Worm (Caenorhabditis elegans) whole organism, early embryonic: ENCODE data around the gene K01A2.6.

Source experiments
- B0310.2 ChIP-seq: sonication (generic microtip); optimal IDR thresholded peaks from 2 replicates; lab custom pipeline; 2016; ENCODE audit warnings: mild to moderate bottlenecking, missing genetic modification characterization, missing compliant biosample characterization
- F13C5.2 ChIP-seq: sonication (generic microtip); optimal IDR thresholded peaks from 2 replicates; lab custom pipeline; 2017; ENCODE audit warnings: mild to moderate bottlenecking, missing genetic modification characterization, inconsistent platforms, missing compliant biosample characterization
- aly-1 ChIP-seq: sonication (generic microtip); optimal IDR thresholded peaks from 2 replicates; lab custom pipeline; 2016; ENCODE audit warnings: missing genetic modification characterization, missing compliant biosample characterization
- ama-1 ChIP-seq: fragments of 150-350 bp; optimal IDR thresholded peaks from 2 replicates; lab custom pipeline; 2014
- ets-7 ChIP-seq: sonication (generic microtip); optimal IDR thresholded peaks from 2 replicates; lab custom pipeline; 2016; ENCODE audit warnings: missing genotype, missing genetic modification characterization, missing compliant biosample characterization
- flt-1 ChIP-seq: fragments of 200-800 bp; sonication (Bioruptor generic); IDR thresholded peaks from 2 replicates; pipeline ENCODE4 v1.3.6; 2022; ENCODE audit warnings: missing genetic modification characterization, missing compliant biosample characterization
- hmbx-1 ChIP-seq: sonication (generic microtip); optimal IDR thresholded peaks from 2 replicates; lab custom pipeline; 2016; ENCODE audit warnings: mild to moderate bottlenecking, missing genetic modification characterization, missing compliant biosample characterization
- hmg-4 ChIP-seq: fragments of 200-800 bp; sonication (Bioruptor generic); optimal IDR thresholded peaks from 2 replicates; lab custom pipeline; 2018; ENCODE audit warnings: mild to moderate bottlenecking, missing genetic modification characterization, missing compliant biosample characterization
- hnd-1 ChIP-seq: sonication (generic microtip); optimal IDR thresholded peaks from 2 replicates; lab custom pipeline; 2016; ENCODE audit warnings: missing genetic modification characterization, missing compliant biosample characterization
- scrt-1 ChIP-seq: fragments of 200-800 bp; sonication (Bioruptor generic); IDR thresholded peaks from 2 replicates; pipeline ENCODE4 v1.3.6; 2022; ENCODE audit warnings: missing genetic modification characterization, missing compliant biosample characterization
- sea-1 ChIP-seq: fragments of 200-800 bp; sonication (Bioruptor generic); conservative IDR thresholded peaks from 2 replicates; pipeline ENCODE4 v1.3.6; 2022; ENCODE audit warnings: missing genetic modification characterization, missing compliant biosample characterization
- tbx-11 ChIP-seq: fragments of 200-800 bp; sonication (Bioruptor generic); IDR thresholded peaks from 2 replicates; pipeline ENCODE4 v1.3.6; 2022; ENCODE audit warnings: missing genetic modification characterization, missing compliant biosample characterization
- tbx-37 ChIP-seq: fragments of 200-800 bp; sonication (Bioruptor generic); conservative IDR thresholded peaks from 2 replicates; pipeline ENCODE4 v1.3.6; 2022; ENCODE audit warnings: missing genetic modification reagents, missing genetic modification characterization, missing compliant biosample characterization
- tra-4 ChIP-seq: sonication (generic microtip); optimal IDR thresholded peaks from 2 replicates; lab custom pipeline; 2017; ENCODE audit warnings: missing genetic modification characterization, missing compliant biosample characterization

ce11 chrII:264053-264452 is 35.7 kb upstream of the K01A2.6 start, which contains the start of gene B0432.14:
- TF ChIP-seq ama-1 (lab: Kevin White, UChicago) (no peak), hmg-4 (GFP tag; lab: Kevin White, UChicago) (no peak), sea-1 (no peak), flt-1 (GFP tag; lab: Robert Waterston, UW) (no peak), tbx-11 (GFP tag; lab: Robert Waterston, UW) (no peak), B0310.2 (tag; lab: Kevin White, UChicago) (no peak), aly-1 (tag; lab: Kevin White, UChicago) (no peak), hnd-1 (tag; lab: Kevin White, UChicago) (no peak), tbx-37 (GFP tag; lab: Robert Waterston, UW) (no peak), F13C5.2 (tag; lab: Kevin White, UChicago) (no peak), tra-4 (tag; lab: Kevin White, UChicago) (no peak), scrt-1 (GFP tag; lab: Robert Waterston, UW) (no peak), ets-7 (no peak), hmbx-1 (tag; lab: Kevin White, UChicago) (no peak)
